Fruit fly (Drosophila melanogaster): ENCODE data around the gene Atg1.

DNA sequence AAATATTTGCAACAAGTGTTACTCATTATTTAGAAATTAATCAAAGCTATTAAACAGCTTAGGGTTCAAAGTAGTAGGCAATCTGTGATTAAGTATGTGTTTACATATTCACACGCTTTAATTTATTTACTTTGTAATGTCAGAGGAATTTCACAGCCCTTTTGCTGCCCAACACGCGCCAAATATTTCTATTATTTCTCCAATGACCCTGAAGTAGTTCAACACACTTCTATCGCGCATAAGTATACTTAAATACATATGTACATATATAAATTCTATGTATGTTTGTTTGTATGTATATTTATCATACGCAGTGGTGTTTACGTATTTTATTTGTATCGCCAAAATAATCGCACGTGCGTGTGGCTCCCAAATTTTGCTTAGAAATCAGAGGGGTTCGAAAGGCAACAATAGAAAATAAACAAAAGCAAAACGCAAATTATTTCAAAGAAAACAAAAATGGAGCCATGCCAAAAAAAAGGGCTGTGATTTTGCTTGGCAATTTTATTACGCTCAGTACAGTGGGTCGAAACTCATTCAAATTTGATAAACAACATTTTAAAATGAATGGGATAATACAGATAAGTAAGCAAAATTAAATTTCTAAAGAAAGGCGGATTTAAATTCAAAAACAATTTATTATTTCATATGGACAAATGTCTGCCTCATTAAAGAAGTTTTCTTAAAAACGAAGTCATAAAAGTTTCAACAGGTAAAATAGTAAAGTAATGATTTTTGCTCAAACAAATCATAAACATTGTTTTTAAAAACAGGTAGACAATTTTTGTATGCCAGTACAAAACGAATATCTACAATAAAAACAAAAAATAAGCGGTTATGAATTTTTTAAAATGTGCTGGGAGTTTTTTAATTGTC is 1.5 kb downstream of the Atg1 start:
- TF ChIP-seq Sin3A (optimal IDR thresholded peaks at IDR 0.05) (no peak), insv (optimal IDR thresholded peaks at IDR 0.05) (no peak), psq (optimal IDR thresholded peaks at IDR 0.05) (no peak), Myc (optimal IDR thresholded peaks at IDR 0.05) (no peak), h (optimal IDR thresholded peaks at IDR 0.05) (no peak)

Data from Kc167 (cell line).